Worm (Caenorhabditis elegans) whole organism, late embryonic: ENCODE results near the gene C03B1.13.

Source experiments
- ahr-1 ChIP-seq: sonication (generic microtip); optimal IDR thresholded peaks from 2 replicates; lab custom pipeline; 2016; ENCODE audit warnings: missing genetic modification characterization, missing compliant biosample characterization
- nhr-232 ChIP-seq: sonication (generic microtip); optimal IDR thresholded peaks from 2 replicates; lab custom pipeline; 2016; ENCODE audit warnings: missing genetic modification characterization, missing compliant biosample characterization
- unc-42 ChIP-seq: sonication (generic microtip); optimal IDR thresholded peaks from 2 replicates; lab custom pipeline; 2016; ENCODE audit warnings: missing genotype, missing genetic modification characterization, missing compliant biosample characterization

DNA sequence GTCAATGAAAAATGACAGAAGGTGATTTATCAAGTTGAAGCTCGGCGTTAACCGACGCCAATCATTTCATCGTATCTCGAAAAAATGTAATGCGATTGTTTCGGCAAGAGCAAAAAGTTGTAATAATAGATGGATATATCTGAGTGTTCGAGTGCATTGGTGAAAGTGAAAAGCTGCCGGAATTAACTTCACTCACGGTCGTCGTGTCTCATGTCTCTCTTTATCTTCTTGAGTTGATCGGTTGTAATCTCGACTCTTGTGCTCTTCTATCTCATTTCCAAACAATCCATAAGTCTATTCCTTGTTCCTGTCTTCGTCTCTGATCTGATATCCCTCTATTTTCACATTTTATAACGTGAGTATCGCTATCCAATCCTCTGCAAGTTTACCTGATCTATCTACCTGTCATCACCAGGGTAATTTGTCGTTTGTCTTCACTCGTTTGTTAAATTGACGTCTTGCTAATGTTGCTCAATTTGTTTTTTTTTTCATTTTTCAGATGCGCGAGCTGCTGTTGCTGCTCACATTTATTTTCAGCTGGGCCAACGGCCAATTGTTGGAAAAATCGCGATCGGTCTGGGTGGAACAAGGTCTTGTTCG, 38.1 kb downstream of the C03B1.13 start, which contains the start of gene cest-16:
- TF ChIP-seq ahr-1 = no peak
- TF ChIP-seq unc-42 (tag; lab: Kevin White, UChicago) = no peak
- no peak for TF ChIP-seq nhr-232
